Fruit fly (Drosophila melanogaster) whole organism, pupa: ENCODE data around the gene Fas3.

Experiments used
- CG10348 ChIP-seq: fragments of 200-800 bp; sonication (Bioruptor generic); IDR thresholded peaks from 2 replicates; pipeline ENCODE4 v1.3.6; 2022; ENCODE audit warnings: missing biosample characterization, missing genetic modification characterization
- CG15710 ChIP-seq: fragments of 200-800 bp; sonication (Bioruptor generic); optimal IDR thresholded peaks from 2 replicates; lab custom pipeline; 2018; ENCODE audit warnings: missing biosample characterization, mild to moderate bottlenecking, missing genetic modification characterization, moderate library complexity
- CG17806 ChIP-seq: fragments of 200-800 bp; sonication (Bioruptor generic); optimal IDR thresholded peaks from 2 replicates; lab custom pipeline; 2018; ENCODE audit warnings: missing biosample characterization, mild to moderate bottlenecking, missing genetic modification characterization, moderate library complexity
- CG4496 ChIP-seq: fragments of 200-800 bp; sonication (Bioruptor generic); IDR thresholded peaks from 3 replicates; pipeline ENCODE4 v1.3.6; 2022; ENCODE audit warnings: missing biosample characterization, missing genetic modification characterization
- CG8159 ChIP-seq: fragments of 200-800 bp; sonication (Bioruptor generic); optimal IDR thresholded peaks from 3 replicates; lab custom pipeline; 2018; ENCODE audit warnings: missing biosample characterization, mild to moderate bottlenecking, missing genetic modification characterization, moderate library complexity
- CG8301 ChIP-seq: fragments of 200-800 bp; sonication (Bioruptor generic); optimal IDR thresholded peaks from 2 replicates; lab custom pipeline; 2018; ENCODE audit warnings: missing biosample characterization, mild to moderate bottlenecking, missing genetic modification characterization
- D1 ChIP-seq: fragments of 200-800 bp; sonication (Bioruptor generic); optimal IDR thresholded peaks from 2 replicates; lab custom pipeline; 2018; ENCODE audit warnings: missing biosample characterization, mild to moderate bottlenecking, missing genetic modification characterization, moderate library complexity
- EcR ChIP-seq: fragments of 200-800 bp; sonication (Bioruptor generic); optimal IDR thresholded peaks from 3 replicates; lab custom pipeline; 2019; ENCODE audit warnings: missing biosample characterization, missing genetic modification characterization, mild to moderate bottlenecking, moderate library complexity, missing genetic modification reagents
- Pif1A ChIP-seq: fragments of 200-800 bp; sonication (Bioruptor generic); optimal IDR thresholded peaks from 3 replicates; lab custom pipeline; 2016; ENCODE audit warnings: missing biosample characterization, missing genetic modification characterization
- Pif1B ChIP-seq: fragments of 200-800 bp; sonication (Bioruptor generic); optimal IDR thresholded peaks from 3 replicates; lab custom pipeline; 2016; ENCODE audit warnings: missing biosample characterization, missing genetic modification characterization
- fd96Ca ChIP-seq: fragments of 200-800 bp; sonication (Bioruptor generic); IDR thresholded peaks from 3 replicates; pipeline ENCODE4 v1.3.6; 2022; ENCODE audit warnings: missing biosample characterization, missing genetic modification characterization

DNA sequence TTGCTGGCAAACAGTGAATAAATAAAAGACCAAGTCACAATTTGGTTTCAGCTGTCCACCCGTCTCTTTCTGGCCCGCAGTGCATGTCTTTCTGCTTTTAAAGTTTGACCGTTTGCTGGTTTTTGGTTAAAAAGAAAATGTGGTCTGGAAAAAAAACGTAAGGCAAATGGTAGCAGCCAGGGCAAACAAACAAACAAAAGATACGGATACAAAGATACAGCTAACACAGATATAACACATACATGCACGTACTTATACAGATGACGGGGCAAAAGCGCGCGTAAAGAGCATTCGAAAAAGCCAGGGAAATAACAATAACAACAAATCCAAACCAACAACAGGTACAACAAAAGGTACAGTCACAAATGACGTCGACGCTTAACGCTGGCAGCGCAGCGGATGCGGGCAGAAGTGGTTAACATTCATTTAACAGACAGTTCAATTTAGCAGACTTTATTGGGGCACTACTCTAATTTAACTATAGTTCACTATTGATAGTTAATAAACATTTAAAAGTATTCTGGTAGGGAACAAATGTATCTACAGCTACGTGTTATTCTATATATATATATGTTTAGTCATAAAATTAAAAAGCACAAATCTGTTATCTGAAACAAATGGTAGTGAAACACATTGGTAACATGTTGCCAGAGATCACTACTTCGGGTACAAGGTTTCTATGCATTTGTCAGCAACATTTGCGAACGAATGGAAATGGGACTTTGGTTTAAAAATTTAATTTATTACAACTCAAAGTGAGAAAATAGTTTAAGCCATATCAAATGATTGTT is 5.8 kb upstream of the Fas3 start:
- TF ChIP-seq CG8301 (tag; lab: Kevin White, UChicago) (no peak), CG10348 (GFP tag; lab: Robert Waterston, UW) (no peak), EcR (GFP tag; lab: Kevin White, UChicago) (peak; percentile 27), CG4496 (GFP tag; lab: Robert Waterston, UW) (no peak), D1 (no peak), Pif1A (GFP tag; lab: Kevin White, UChicago) (no peak), CG17806 (tag; lab: Kevin White, UChicago) (no peak), Pif1B (no peak), fd96Ca (peak; percentile 56; the same call in 1 of the 3 replicates), CG15710 (no peak), CG8159 (no peak)
